Fruit fly (Drosophila melanogaster) whole organism, embryonic: ENCODE measurements around the gene Uba4.
A peak's percentile ranks its signal among the peaks of the same experiment; 100 is the strongest.

Source experiments
- ATbp ChIP-seq: fragments of 200-800 bp; sonication (Bioruptor generic); optimal IDR thresholded peaks from 2 replicates; lab custom pipeline; 2017; ENCODE audit warnings: missing biosample characterization, mild to moderate bottlenecking, missing genetic modification characterization, missing genetic modification reagents
- Asciz ChIP-seq: fragments of 200-800 bp; sonication (Bioruptor generic); optimal IDR thresholded peaks from 2 replicates; lab custom pipeline; 2017; ENCODE audit warnings: missing biosample characterization, mild to moderate bottlenecking, missing genetic modification characterization, missing genetic modification reagents
- B-H1 ChIP-seq: fragments of 200-800 bp; sonication (Bioruptor generic); IDR thresholded peaks from 3 replicates; pipeline ENCODE4 v1.3.6; 2022; ENCODE audit warnings: missing biosample characterization, missing genetic modification characterization
- BEAF-32 ChIP-seq: fragments of 200-800 bp; sonication (Bioruptor generic); optimal IDR thresholded peaks from 3 replicates; lab custom pipeline; 2017; ENCODE audit warnings: missing biosample characterization, missing genetic modification characterization, mild to moderate bottlenecking, moderate library complexity, missing genetic modification reagents
- CG13894 ChIP-seq: fragments of 200-800 bp; sonication (Bioruptor generic); optimal IDR thresholded peaks from 3 replicates; lab custom pipeline; 2018; ENCODE audit warnings: missing biosample characterization, mild to moderate bottlenecking, missing genetic modification characterization, moderate library complexity
- CG14965 ChIP-seq: fragments of 200-800 bp; sonication (Bioruptor generic); optimal IDR thresholded peaks from 2 replicates; lab custom pipeline; 2016; ENCODE audit warnings: missing biosample characterization, missing genetic modification characterization, borderline replicate concordance
- CG1529 ChIP-seq: fragments of 200-800 bp; sonication (Bioruptor generic); optimal IDR thresholded peaks from 3 replicates; lab custom pipeline; 2018; ENCODE audit warnings: missing biosample characterization, missing genetic modification characterization
- CG15479 ChIP-seq: fragments of 200-800 bp; sonication (Bioruptor generic); optimal IDR thresholded peaks from 3 replicates; lab custom pipeline; 2019; ENCODE audit warnings: missing biosample characterization, mild to moderate bottlenecking, missing genetic modification characterization, moderate library complexity
- CG15601 ChIP-seq: fragments of 200-800 bp; sonication (Bioruptor generic); optimal IDR thresholded peaks from 3 replicates; lab custom pipeline; 2019; ENCODE audit warnings: missing biosample characterization, mild to moderate bottlenecking, missing genetic modification characterization, moderate library complexity
- CG16863 ChIP-seq: fragments of 200-800 bp; sonication (Bioruptor generic); optimal IDR thresholded peaks from 3 replicates; lab custom pipeline; 2016; ENCODE audit warnings: missing biosample characterization, missing genetic modification characterization
- CG17568 ChIP-seq: fragments of 200-800 bp; sonication (Bioruptor generic); optimal IDR thresholded peaks from 2 replicates; lab custom pipeline; 2018; ENCODE audit warnings: missing biosample characterization, mild to moderate bottlenecking, missing genetic modification characterization, moderate library complexity
- CG17612 ChIP-seq: fragments of 200-800 bp; sonication (Bioruptor generic); IDR thresholded peaks from 2 replicates; pipeline ENCODE4 v1.3.6; 2022; ENCODE audit warnings: missing biosample characterization, missing genetic modification characterization
- CG17829 ChIP-seq: fragments of 200-800 bp; optimal IDR thresholded peaks from 2 replicates; lab custom pipeline; 2019; ENCODE audit warnings: missing biosample characterization, mild to moderate bottlenecking, missing genetic modification characterization, moderate library complexity
- CG7786 ChIP-seq: fragments of 200-800 bp; sonication (Bioruptor generic); optimal IDR thresholded peaks from 2 replicates; lab custom pipeline; 2016; ENCODE audit warnings: missing biosample characterization, missing genetic modification characterization
- CG8765 ChIP-seq: fragments of 200-800 bp; sonication (Bioruptor generic); IDR thresholded peaks from 2 replicates; pipeline ENCODE4 v1.3.6; 2022; ENCODE audit warnings: missing biosample characterization, missing genetic modification characterization
- Dp ChIP-seq: fragments of 200-800 bp; sonication (Bioruptor generic); optimal IDR thresholded peaks from 2 replicates; lab custom pipeline; 2018; ENCODE audit warnings: missing biosample characterization, mild to moderate bottlenecking, missing genetic modification characterization, moderate library complexity
- Ets97D ChIP-seq: fragments of 200-800 bp; sonication (Bioruptor generic); optimal IDR thresholded peaks from 3 replicates; lab custom pipeline; 2016; ENCODE audit warnings: missing biosample characterization, missing genetic modification characterization
- HHEX ChIP-seq: fragments of 200-800 bp; sonication (Bioruptor generic); optimal IDR thresholded peaks from 3 replicates; lab custom pipeline; 2017; ENCODE audit warnings: missing biosample characterization, mild to moderate bottlenecking, missing genetic modification characterization, missing genetic modification reagents
- HLH4C ChIP-seq: fragments of 200-800 bp; sonication (Bioruptor generic); IDR thresholded peaks from 3 replicates; pipeline ENCODE4 v1.3.6; 2022; ENCODE audit warnings: missing biosample characterization, missing genetic modification characterization; ENCODE audit not compliant: partially characterized antibody
- HmgD ChIP-seq: fragments of 200-800 bp; sonication (Bioruptor generic); optimal IDR thresholded peaks from 3 replicates; lab custom pipeline; 2016; ENCODE audit warnings: missing biosample characterization, missing genetic modification characterization
- Hr51 ChIP-seq, 2 experiments: fragments of 200-800 bp; sonication (Bioruptor generic); optimal IDR thresholded peaks; 2 replicates in 1 of 2; 3 replicates in 1 of 2; lab custom pipeline; 2016 to 2018; ENCODE audit warnings: missing biosample characterization in 2 of 2, missing genetic modification characterization in 2 of 2, mild to moderate bottlenecking in 1 of 2, moderate library complexity in 1 of 2
- Jarid2 ChIP-seq: fragments of 200-800 bp; sonication (Bioruptor generic); optimal IDR thresholded peaks from 3 replicates; lab custom pipeline; 2017; ENCODE audit warnings: mild to moderate bottlenecking, missing biosample characterization, missing genetic modification reagents, missing genetic modification characterization
- Lpt ChIP-seq: fragments of >200 bp; optimal IDR thresholded peaks from 2 replicates; lab custom pipeline; 2018; ENCODE audit warnings: missing biosample characterization, missing genetic modification characterization
- Mrtf ChIP-seq: fragments of 200-800 bp; sonication (Bioruptor generic); IDR thresholded peaks from 3 replicates; pipeline ENCODE4 v1.3.6; 2022; ENCODE audit warnings: missing biosample characterization, missing genetic modification characterization
- Pdp1 ChIP-seq, 2 experiments: fragments of 200-800 bp; sonication (Bioruptor generic); optimal IDR thresholded peaks; 3 replicates each; lab custom pipeline; 2016; ENCODE audit warnings: missing biosample characterization in 2 of 2, missing genetic modification characterization in 2 of 2, mild to moderate bottlenecking in 1 of 2, moderate library complexity in 1 of 2
- Sox102F ChIP-seq: fragments of 200-800 bp; sonication (Bioruptor generic); optimal IDR thresholded peaks from 2 replicates; lab custom pipeline; 2018; ENCODE audit warnings: missing biosample characterization, mild to moderate bottlenecking, missing genetic modification characterization, moderate library complexity
- Sry-δ ChIP-seq: fragments of 200-800 bp; sonication (Bioruptor generic); optimal IDR thresholded peaks from 2 replicates; lab custom pipeline; 2016; ENCODE audit warnings: missing biosample characterization, missing genetic modification characterization
- Stat92E ChIP-seq, 3 experiments: fragments of >200 bp in 2 of 3; fragments of 200-800 bp in 1 of 3; sonication (Bioruptor generic) in 1 of 3; optimal IDR thresholded peaks; 2 replicates each; lab custom pipeline; 2017 to 2019; ENCODE audit warnings: missing biosample characterization in 3 of 3, missing genetic modification characterization in 3 of 3, mild to moderate bottlenecking in 1 of 3, moderate library complexity in 1 of 3
- chn ChIP-seq: fragments of 200-800 bp; sonication (Bioruptor generic); optimal IDR thresholded peaks from 2 replicates; lab custom pipeline; 2016; ENCODE audit warnings: missing biosample characterization, missing genetic modification characterization
- croc ChIP-seq: fragments of 200-800 bp; sonication (Bioruptor generic); conservative IDR thresholded peaks from 3 replicates; pipeline ENCODE4 v1.3.6; 2022; ENCODE audit warnings: missing biosample characterization, missing genetic modification characterization
- dm ChIP-seq: fragments of 200-800 bp; sonication (Bioruptor generic); optimal IDR thresholded peaks from 3 replicates; lab custom pipeline; 2016; ENCODE audit warnings: missing biosample characterization, missing genetic modification characterization
- en ChIP-seq: fragments of 200-800 bp; sonication (Bioruptor generic); optimal IDR thresholded peaks from 2 replicates; lab custom pipeline; 2016; ENCODE audit warnings: missing biosample characterization, missing genetic modification characterization
- gcm ChIP-seq: fragments of 200-800 bp; sonication (Bioruptor generic); optimal IDR thresholded peaks from 2 replicates; lab custom pipeline; 2019; ENCODE audit warnings: missing biosample characterization, mild to moderate bottlenecking, missing genetic modification characterization, moderate library complexity
- gsb-n ChIP-seq: fragments of 200-800 bp; sonication (Bioruptor generic); optimal IDR thresholded peaks from 3 replicates; lab custom pipeline; 2018; ENCODE audit warnings: missing biosample characterization, mild to moderate bottlenecking, missing genetic modification characterization
- h ChIP-seq: fragments of >200 bp; optimal IDR thresholded peaks from 2 replicates; lab custom pipeline; 2017
- inv ChIP-seq: fragments of 200-800 bp; sonication (Bioruptor generic); IDR thresholded peaks from 2 replicates; pipeline ENCODE4 v1.3.6; 2022; ENCODE audit warnings: missing biosample characterization, missing genetic modification characterization; ENCODE audit not compliant: partially characterized antibody
- jigr1 ChIP-seq: fragments of 200-800 bp; sonication (Bioruptor generic); IDR thresholded peaks from 3 replicates; pipeline ENCODE4 v1.3.6; 2022; ENCODE audit warnings: missing biosample characterization, missing genetic modification characterization
- jumu ChIP-seq: fragments of 200-800 bp; sonication (Bioruptor generic); optimal IDR thresholded peaks from 3 replicates; lab custom pipeline; 2016; ENCODE audit warnings: missing biosample characterization, missing genetic modification characterization
- maf-S ChIP-seq: fragments of 200-800 bp; sonication (Bioruptor generic); optimal IDR thresholded peaks from 2 replicates; lab custom pipeline; 2016; ENCODE audit warnings: missing biosample characterization, missing genetic modification characterization
- nmo ChIP-seq: fragments of 200-800 bp; sonication (Bioruptor generic); optimal IDR thresholded peaks from 2 replicates; lab custom pipeline; 2018; ENCODE audit warnings: missing biosample characterization, mild to moderate bottlenecking, missing genetic modification characterization, moderate library complexity
- oc ChIP-seq: fragments of 200-800 bp; sonication (Bioruptor generic); optimal IDR thresholded peaks from 2 replicates; lab custom pipeline; 2018; ENCODE audit warnings: missing biosample characterization, mild to moderate bottlenecking, missing genetic modification characterization, moderate library complexity
- pb ChIP-seq: fragments of 200-800 bp; sonication (Bioruptor generic); optimal IDR thresholded peaks from 3 replicates; lab custom pipeline; 2016; ENCODE audit warnings: missing biosample characterization, missing genetic modification characterization
- pros ChIP-seq: fragments of 200-800 bp; sonication (Bioruptor generic); optimal IDR thresholded peaks from 3 replicates; lab custom pipeline; 2019; ENCODE audit warnings: missing biosample characterization, mild to moderate bottlenecking, missing genetic modification characterization, moderate library complexity
- sens ChIP-seq: fragments of 200-800 bp; sonication (Bioruptor generic); peaks from one replicate; lab custom pipeline; 2016; ENCODE audit warnings: missing biosample characterization, missing genetic modification characterization
- stc ChIP-seq: fragments of 200-800 bp; sonication (Bioruptor generic); IDR thresholded peaks from 2 replicates; pipeline ENCODE4 v1.3.6; 2022; ENCODE audit warnings: missing biosample characterization, missing genetic modification characterization
- tin ChIP-seq: fragments of 200-800 bp; sonication (Bioruptor generic); optimal IDR thresholded peaks from 3 replicates; lab custom pipeline; 2016; ENCODE audit warnings: missing biosample characterization, missing genetic modification characterization
- ttk ChIP-seq: fragments of 200-800 bp; sonication (Bioruptor generic); IDR thresholded peaks from 2 replicates; pipeline ENCODE4 v2.1.2; 2022; ENCODE audit warnings: missing biosample characterization, missing genetic modification characterization
- tx ChIP-seq: fragments of 200-800 bp; sonication (Bioruptor generic); optimal IDR thresholded peaks from 2 replicates; lab custom pipeline; 2016; ENCODE audit warnings: missing biosample characterization, missing genetic modification characterization
- vvl ChIP-seq: fragments of 200-800 bp; sonication (Bioruptor generic); IDR thresholded peaks from 2 replicates; pipeline ENCODE4 v1.3.6; 2022; ENCODE audit warnings: missing biosample characterization, missing genetic modification characterization
- yki ChIP-seq: fragments of >200 bp; optimal IDR thresholded peaks from 3 replicates; lab custom pipeline; 2018
- z ChIP-seq: fragments of 200-800 bp; sonication (Bioruptor generic); IDR thresholded peaks from 3 replicates; pipeline ENCODE4 v1.3.6; 2022; ENCODE audit warnings: missing biosample characterization, missing genetic modification characterization

Gene Uba4

dm6 chr2L:8543731-8544359 is 26.6 kb downstream of the Uba4 start (continued):
- TF ChIP-seq nmo (GFP tag; lab: Kevin White, UChicago), result no peak
- TF ChIP-seq CG16863, result no peak
- no peak for TF ChIP-seq CG7786
- peak; percentile 44 for TF ChIP-seq oc (tag; lab: Kevin White, UChicago)
- TF ChIP-seq jumu (GFP tag; lab: Kevin White, UChicago), result no peak
- TF ChIP-seq Stat92E (GFP tag; optimal IDR thresholded peaks at IDR 0.05; lab: Kevin White, UChicago), result no peak
- peak; percentile 63 for TF ChIP-seq gcm (GFP tag; lab: Kevin White, UChicago)
- TF ChIP-seq maf-S, result no peak
- TF ChIP-seq Asciz (GFP tag; lab: Kevin White, UChicago), result no peak
- TF ChIP-seq HLH4C (GFP tag; lab: Robert Waterston, UW), result no peak
- TF ChIP-seq pros (GFP tag; lab: Kevin White, UChicago), result peak; percentile 93
- no peak for TF ChIP-seq HmgD (GFP tag; lab: Kevin White, UChicago)
- peak in 1 of 2 experiments; percentile 38 for TF ChIP-seq Pdp1 (GFP tag; optimal IDR thresholded peaks at IDR 0.05; lab: Kevin White, UChicago)
- TF ChIP-seq CG14965 (GFP tag; lab: Kevin White, UChicago), result no peak
- TF ChIP-seq vvl (GFP tag; lab: Robert Waterston, UW), result peak; percentile 12; the same call in 1 of the 2 replicates
- no peak for TF ChIP-seq Sox102F
- peak; percentile 12 for TF ChIP-seq CG15601 (tag; lab: Kevin White, UChicago)
- TF ChIP-seq Ets97D (GFP tag; lab: Kevin White, UChicago), result no peak
- TF ChIP-seq pb (GFP tag; lab: Kevin White, UChicago), result no peak
- no peak for TF ChIP-seq en
- TF ChIP-seq Mrtf (GFP tag; lab: Robert Waterston, UW), result no peak
- no peak for TF ChIP-seq CG17568 (GFP tag; lab: Kevin White, UChicago)
- peak; percentile 17 for TF ChIP-seq CG17829 (tag; lab: Kevin White, UChicago)
- no peak for TF ChIP-seq CG17612 (GFP tag; lab: Robert Waterston, UW)
- no peak for TF ChIP-seq Hr51 (GFP tag; optimal IDR thresholded peaks at IDR 0.05; lab: Kevin White, UChicago)
- TF ChIP-seq Jarid2 (GFP tag; lab: Kevin White, UChicago), result no peak
- no peak for TF ChIP-seq ttk
- TF ChIP-seq dm, result no peak
- TF ChIP-seq gsb-n (tag; lab: Kevin White, UChicago), result peak; percentile 72
- TF ChIP-seq jigr1 (GFP tag; lab: Robert Waterston, UW), result no peak
- TF ChIP-seq z (GFP tag; lab: Robert Waterston, UW), result peak; percentile 86
- no peak for TF ChIP-seq CG8765 (GFP tag; lab: Robert Waterston, UW)
- no peak for TF ChIP-seq HHEX (GFP tag; lab: Kevin White, UChicago)
- no peak for TF ChIP-seq croc
- no peak for TF ChIP-seq inv (GFP tag; lab: Robert Waterston, UW)
- TF ChIP-seq BEAF-32 (GFP tag; lab: Kevin White, UChicago), result no peak
- TF ChIP-seq tin (GFP tag; lab: Kevin White, UChicago), result no peak
- peak; percentile 9; the same call in 1 of the 2 replicates for TF ChIP-seq stc
- no peak for TF ChIP-seq B-H1 (GFP tag; lab: Robert Waterston, UW)
- no peak for TF ChIP-seq Lpt (GFP tag; lab: Kevin White, UChicago)
- peak; percentile 52 for TF ChIP-seq CG15479 (GFP tag; lab: Kevin White, UChicago)
- TF ChIP-seq tx (GFP tag; lab: Kevin White, UChicago), result no peak
- TF ChIP-seq sens (GFP tag; lab: Kevin White, UChicago), result peak; percentile 36
- TF ChIP-seq Dp, result no peak
- peak; percentile 16 for TF ChIP-seq chn (GFP tag; lab: Kevin White, UChicago)
- peak; percentile 94 for TF ChIP-seq yki (lab: Kevin White, UChicago)
- no peak for TF ChIP-seq h (lab: Kevin White, UChicago)
- no peak for TF ChIP-seq ATbp (GFP tag; lab: Kevin White, UChicago)
- TF ChIP-seq CG13894 (tag; lab: Kevin White, UChicago), result no peak
- no peak for TF ChIP-seq CG1529 (GFP tag; lab: Kevin White, UChicago)
- no peak for TF ChIP-seq Sry-δ (GFP tag; lab: Kevin White, UChicago)
